Worm (Caenorhabditis elegans): ENCODE results near the gene K03A11.5.
A peak's percentile ranks its signal among the peaks of the same experiment; 100 is the strongest.
"Not testable (repeated sequence)": the region's sequence is repeated elsewhere in the genome, so short reads cannot be mapped to it uniquely, and the experiment has no call there.

Gene K03A11.5

ce11 chrX:13046324-13046723 lies 17.0 kb upstream of the K03A11.5 start (continued):
- TF ChIP-seq tbx-9 (tag; optimal IDR thresholded peaks at IDR 0.05; ENCODE audit: borderline replicate concordance) (peak; percentile 60), Y56A3A.18 (GFP tag; IDR thresholded peaks at IDR 0.05) (peak; percentile 94), lsy-27 (tag; optimal IDR thresholded peaks at IDR 0.05; ENCODE audit: borderline replicate concordance, insufficient read depth) (peak; percentile 86), egrh-3 (GFP tag; IDR thresholded peaks at IDR 0.05) (peak; percentile 72), hsf-1 (GFP tag; IDR thresholded peaks at IDR 0.05) (peak; percentile 62; the same call in 1 of the 2 replicates), nhr-179 (tag; optimal IDR thresholded peaks at IDR 0.05) (peak; percentile 36), K12H6.12 (tag; optimal IDR thresholded peaks at IDR 0.05) (peak; percentile 76), ztf-26 (tag; optimal IDR thresholded peaks at IDR 0.05) (peak; percentile 88), tbp1 (GFP tag; optimal IDR thresholded peaks at IDR 0.05) (peak; percentile 100), nhr-90 (tag; optimal IDR thresholded peaks at IDR 0.05) (peak; percentile 91), ztf-28 (GFP tag; IDR thresholded peaks at IDR 0.05) (peak; percentile 86), rcor-1 (GFP tag; IDR thresholded peaks at IDR 0.05) (peak; percentile 92), let-526 (GFP tag; IDR thresholded peaks at IDR 0.05) (peak; percentile 68), snpc-1.3 (tag; optimal IDR thresholded peaks at IDR 0.05; ENCODE audit: insufficient read depth) (peak; percentile 84), ztf-3 (GFP tag; optimal IDR thresholded peaks at IDR 0.05) (peak; percentile 9), hmg-1.2 (GFP tag; IDR thresholded peaks at IDR 0.05) (peak; percentile 96), bed-1 (GFP tag; IDR thresholded peaks at IDR 0.05) (peak; percentile 82; the same call in 1 of the 2 replicates), ceh-91 (GFP tag; IDR thresholded peaks at IDR 0.05) (0 out of 2 replicates have a peak, but pooled peaks have one; percentile 24), lin-40 (tag; optimal IDR thresholded peaks at IDR 0.05) (peak; percentile 95), unc-130 (GFP tag; optimal IDR thresholded peaks at IDR 0.05) (peak; percentile 55), ceh-79 (tag; optimal IDR thresholded peaks at IDR 0.05) (peak; percentile 54), nhr-80 (tag; optimal IDR thresholded peaks at IDR 0.05) (peak; percentile 37), egl-44 (GFP tag; IDR thresholded peaks at IDR 0.05) (peak; percentile 75), Y53F4B.3 (GFP tag; IDR thresholded peaks at IDR 0.05) (peak; percentile 47; the same call in 1 of the 2 replicates), F22D6.2 (tag; optimal IDR thresholded peaks at IDR 0.05) (peak; percentile 68), attf-3 (GFP tag; conservative IDR thresholded peaks at IDR 0.05) (peak; percentile 53; the same call in 1 of the 2 replicates), hlh-26 (GFP tag; conservative IDR thresholded peaks at IDR 0.05) (0 out of 2 replicates have a peak, but pooled peaks have one; percentile 51), C06A6.2 (GFP tag; conservative IDR thresholded peaks at IDR 0.05) (peak; percentile 74), ceh-40 (GFP tag; IDR thresholded peaks at IDR 0.05) (peak; percentile 89), chd-7 (tag; optimal IDR thresholded peaks at IDR 0.05) (peak; percentile 91), ets-4 (GFP tag; optimal IDR thresholded peaks at IDR 0.05) (peak; percentile 68), sea-2 (GFP tag; IDR thresholded peaks at IDR 0.05) (peak; percentile 80; the same call in 1 of the 2 replicates), rpc-1 (optimal IDR thresholded peaks at IDR 0.05) (peak; percentile 99), rpc-1 (tag; optimal IDR thresholded peaks at IDR 0.05) (peak; percentile 95), F49E8.2 (tag; optimal IDR thresholded peaks at IDR 0.05; ENCODE audit: insufficient read depth) (peak; percentile 66), ceh-27 (GFP tag; optimal IDR thresholded peaks at IDR 0.05) (peak; percentile 87), die-1 (tag; optimal IDR thresholded peaks at IDR 0.05) (peak; percentile 85), dox-1 (GFP tag; IDR thresholded peaks at IDR 0.05) (peak; percentile 96), ama-1 (GFP tag; optimal IDR thresholded peaks at IDR 0.05) (peak; percentile 78 to 89), snpc-3.4 (tag; optimal IDR thresholded peaks at IDR 0.05) (peak; percentile 90), mcd-1 (GFP tag; IDR thresholded peaks at IDR 0.05) (peak; percentile 82), T07F8.4 (tag; optimal IDR thresholded peaks at IDR 0.05) (peak; percentile 79), T26A5.8 (tag; optimal IDR thresholded peaks at IDR 0.05) (peak; percentile 91), F57A8.1 (GFP tag; optimal IDR thresholded peaks at IDR 0.05) (peak; percentile 58), lin-35 (GFP tag; optimal IDR thresholded peaks at IDR 0.05) (peak in 1 of 3 experiments; percentile 72), F23B12.7 (tag; optimal IDR thresholded peaks at IDR 0.05; ENCODE audit: insufficient read depth) (peak; percentile 75), Y53G8AR.9 (GFP tag; conservative IDR thresholded peaks at IDR 0.05) (peak; percentile 90)
- not testable (repeated sequence) for TF ChIP-seq ama-1 (optimal IDR thresholded peaks at IDR 0.05)
